Worm (Caenorhabditis elegans) whole organism, early embryonic: ENCODE results near the gene C08F11.3.
"Not testable (repeated sequence)": the region's sequence is repeated elsewhere in the genome, so short reads cannot be mapped to it uniquely, and the experiment has no call there.

Experiments used
- ama-1 ChIP-seq: fragments of 150-350 bp; optimal IDR thresholded peaks from 2 replicates; lab custom pipeline; 2014
- hmg-4 ChIP-seq: fragments of 200-800 bp; sonication (Bioruptor generic); optimal IDR thresholded peaks from 2 replicates; lab custom pipeline; 2018; ENCODE audit warnings: mild to moderate bottlenecking, missing genetic modification characterization, missing compliant biosample characterization
- pes-1 ChIP-seq: fragments of 200-800 bp; sonication (Bioruptor generic); IDR thresholded peaks from 2 replicates; pipeline ENCODE4 v1.3.6; 2022; ENCODE audit warnings: missing genetic modification reagents, missing genetic modification characterization, missing compliant biosample characterization

ce11 chrIV:13651411-13651810 lies 32.1 kb downstream of the C08F11.3 start, which contains the start of gene C08F11.12:
- TF ChIP-seq hmg-4; ama-1 (lab: Kevin White, UChicago); pes-1: not testable (repeated sequence)
